Fruit fly (Drosophila melanogaster): ENCODE results near the gene tomboy20.

The tomboy20 gene

dm6 chr3R:10699020-10699951 is 36.5 kb downstream of the tomboy20 start (continued):
- TF ChIP-seq crc (GFP tag; optimal IDR thresholded peaks at IDR 0.05) (no peak), Med (GFP tag) (peak; percentile 69), CG17612 (GFP tag; IDR thresholded peaks at IDR 0.05) (no peak), CG13123 (GFP tag; optimal IDR thresholded peaks at IDR 0.05) (no peak), Taf1 (GFP tag; IDR thresholded peaks at IDR 0.05) (no peak), dmrt11E (tag; optimal IDR thresholded peaks at IDR 0.05) (no peak), zen2 (GFP tag; IDR thresholded peaks at IDR 0.05; ENCODE audit: partially characterized antibody) (no peak), psq (GFP tag; optimal IDR thresholded peaks at IDR 0.05) (no peak), D19A (tag; optimal IDR thresholded peaks at IDR 0.05) (no peak), CG12071 (GFP tag; optimal IDR thresholded peaks at IDR 0.05) (peak; percentile 35), CG8765 (GFP tag; IDR thresholded peaks at IDR 0.05) (no peak), CG3847 (GFP tag; IDR thresholded peaks at IDR 0.05) (no peak), Nf-YA (GFP tag; IDR thresholded peaks at IDR 0.05) (no peak), so (GFP tag; IDR thresholded peaks at IDR 0.05) (peak; percentile 23; the same call in 2 of the 3 replicates), CG15011 (GFP tag; optimal IDR thresholded peaks at IDR 0.05) (no peak), MESR4 (GFP tag; optimal IDR thresholded peaks at IDR 0.05) (no peak), ab (GFP tag; optimal IDR thresholded peaks at IDR 0.05) (no peak), Sox102F (GFP tag; optimal IDR thresholded peaks at IDR 0.05) (no peak), HLH3B (GFP tag; IDR thresholded peaks at IDR 0.05) (no peak), CG10543 (GFP tag; optimal IDR thresholded peaks at IDR 0.05) (peak; percentile 39), repo (GFP tag; optimal IDR thresholded peaks at IDR 0.05) (no peak), NC2α (GFP tag; optimal IDR thresholded peaks at IDR 0.05) (no peak), CG13775 (GFP tag; optimal IDR thresholded peaks at IDR 0.05) (no peak), Six4 (GFP tag; optimal IDR thresholded peaks at IDR 0.05) (no peak), gsb (GFP tag; IDR thresholded peaks at IDR 0.05) (no peak), Trl (optimal IDR thresholded peaks at IDR 0.05) (peak in 1 of 2 experiments; percentile 5), Trl (GFP tag; optimal IDR thresholded peaks at IDR 0.05) (no peak), CG12769 (tag; optimal IDR thresholded peaks at IDR 0.05) (no peak), Hmr (GFP tag; optimal IDR thresholded peaks at IDR 0.05) (peak; percentile 71), Vsx1 (GFP tag; optimal IDR thresholded peaks at IDR 0.05) (no peak), lbe (GFP tag; optimal IDR thresholded peaks at IDR 0.05) (no peak), CG10274 (GFP tag; optimal IDR thresholded peaks at IDR 0.05) (no peak), CG10209 (GFP tag; optimal IDR thresholded peaks at IDR 0.05) (no peak), vfl (GFP tag; optimal IDR thresholded peaks at IDR 0.05) (no peak), CkIIα-i1 (GFP tag; IDR thresholded peaks at IDR 0.05) (no peak), unc-4 (GFP tag; IDR thresholded peaks at IDR 0.05; ENCODE audit: partially characterized antibody) (no peak), Sox100B (GFP tag; optimal IDR thresholded peaks at IDR 0.05) (no peak), CG18476 (GFP tag; optimal IDR thresholded peaks at IDR 0.05) (no peak), CG12659 (GFP tag; optimal IDR thresholded peaks at IDR 0.05) (no peak), CG7987 (GFP tag; optimal IDR thresholded peaks at IDR 0.05) (peak; percentile 12), Eip74EF (GFP tag; optimal IDR thresholded peaks at IDR 0.05) (no peak), en (GFP tag; optimal IDR thresholded peaks at IDR 0.05) (no peak), Myb (GFP tag; optimal IDR thresholded peaks at IDR 0.05) (no peak), prd (optimal IDR thresholded peaks at IDR 0.05) (no peak), prd (GFP tag; IDR thresholded peaks at IDR 0.05) (no peak), tll (GFP tag; optimal IDR thresholded peaks at IDR 0.05) (peak in 1 of 2 experiments; percentile 24), hbn (GFP tag; IDR thresholded peaks at IDR 0.05; ENCODE audit: partially characterized antibody) (no peak), CG31441 (GFP tag; IDR thresholded peaks at IDR 0.05) (no peak), sr (GFP tag; IDR thresholded peaks at IDR 0.05) (no peak)

Measured in whole organism, embryonic.